Fruit fly (Drosophila melanogaster) whole organism, embryonic: Measurements from ENCODE around the gene CG31174.
A peak's percentile ranks its signal among the peaks of the same experiment; 100 is the strongest.

Experiments
- Asciz ChIP-seq: fragments of 200-800 bp; sonication (Bioruptor generic); optimal IDR thresholded peaks from 2 replicates; lab custom pipeline; 2017; ENCODE audit warnings: missing biosample characterization, mild to moderate bottlenecking, missing genetic modification characterization, missing genetic modification reagents
- CG11093 ChIP-seq: fragments of 200-800 bp; sonication (Bioruptor generic); IDR thresholded peaks from 3 replicates; pipeline ENCODE4 v1.3.6; 2022; ENCODE audit warnings: missing biosample characterization, missing genetic modification characterization
- CG11247 ChIP-seq: fragments of 200-800 bp; sonication (Bioruptor generic); IDR thresholded peaks from 2 replicates; pipeline ENCODE4 v1.3.6; 2022; ENCODE audit warnings: missing biosample characterization, missing genetic modification characterization
- CG11456 ChIP-seq: fragments of 200-800 bp; sonication (Bioruptor generic); IDR thresholded peaks from 3 replicates; pipeline ENCODE4 v1.3.6; 2022; ENCODE audit warnings: missing biosample characterization, missing genetic modification characterization
- CG11695 ChIP-seq: fragments of 200-800 bp; sonication (Bioruptor generic); IDR thresholded peaks from 3 replicates; pipeline ENCODE4 v1.3.6; 2022; ENCODE audit warnings: missing biosample characterization, missing genetic modification characterization
- CG14860 ChIP-seq: fragments of 200-800 bp; sonication (Bioruptor generic); IDR thresholded peaks from 3 replicates; pipeline ENCODE4 v1.3.6; 2022; ENCODE audit warnings: missing biosample characterization, missing genetic modification characterization; ENCODE audit not compliant: partially characterized antibody
- CG15696 ChIP-seq: fragments of 200-800 bp; sonication (Bioruptor generic); optimal IDR thresholded peaks from 2 replicates; lab custom pipeline; 2019; ENCODE audit warnings: missing biosample characterization, mild to moderate bottlenecking, missing genetic modification characterization, moderate library complexity
- CG17328 ChIP-seq: fragments of 200-800 bp; sonication (Bioruptor generic); IDR thresholded peaks from 2 replicates; pipeline ENCODE4 v1.3.6; 2022; ENCODE audit warnings: missing biosample characterization, missing genetic modification characterization
- CG17359 ChIP-seq: fragments of 200-800 bp; sonication (Bioruptor generic); optimal IDR thresholded peaks from 3 replicates; lab custom pipeline; 2018; ENCODE audit warnings: missing biosample characterization, mild to moderate bottlenecking, missing genetic modification characterization, moderate library complexity
- CG30020 ChIP-seq: fragments of 200-800 bp; optimal IDR thresholded peaks from 2 replicates; lab custom pipeline; 2019; ENCODE audit warnings: missing biosample characterization, mild to moderate bottlenecking, missing genetic modification characterization, moderate library complexity
- CG31365 ChIP-seq: fragments of 200-800 bp; sonication (Bioruptor generic); optimal IDR thresholded peaks from 2 replicates; lab custom pipeline; 2018; ENCODE audit warnings: missing biosample characterization, mild to moderate bottlenecking, missing genetic modification characterization
- CG3407 ChIP-seq: fragments of 200-800 bp; sonication (Bioruptor generic); optimal IDR thresholded peaks from 2 replicates; lab custom pipeline; 2018; ENCODE audit warnings: missing biosample characterization, mild to moderate bottlenecking, missing genetic modification characterization
- CG4707 ChIP-seq: fragments of 200-800 bp; sonication (Bioruptor generic); optimal IDR thresholded peaks from 2 replicates; lab custom pipeline; 2018; ENCODE audit warnings: missing biosample characterization, mild to moderate bottlenecking, missing genetic modification characterization, moderate library complexity
- CG6254 ChIP-seq: fragments of 200-800 bp; sonication (Bioruptor generic); optimal IDR thresholded peaks from 3 replicates; lab custom pipeline; 2017; ENCODE audit warnings: mild to moderate bottlenecking, missing biosample characterization, missing genetic modification reagents, missing genetic modification characterization
- Ets65A ChIP-seq: fragments of 200-800 bp; sonication (Bioruptor generic); peaks from one replicate; lab custom pipeline; 2016; ENCODE audit warnings: missing biosample characterization, missing genetic modification characterization
- Fer2 ChIP-seq: fragments of 200-800 bp; sonication (Bioruptor generic); optimal IDR thresholded peaks from 2 replicates; lab custom pipeline; 2018; ENCODE audit warnings: missing biosample characterization, mild to moderate bottlenecking, missing genetic modification characterization, moderate library complexity
- Gug ChIP-seq: fragments of 200-800 bp; sonication (Bioruptor generic); IDR thresholded peaks from 4 replicates; pipeline ENCODE4 v1.3.6; 2022; ENCODE audit warnings: missing biosample characterization, missing genetic modification characterization
- Hr78 ChIP-seq, 2 experiments: fragments of 200-800 bp in 1 of 2; fragments of >200 bp in 1 of 2; sonication (Bioruptor generic) in 1 of 2; optimal IDR thresholded peaks; 2 replicates each; lab custom pipeline; 2017 to 2019; ENCODE audit warnings: missing biosample characterization in 2 of 2, missing genetic modification characterization in 2 of 2, mild to moderate bottlenecking in 1 of 2, moderate library complexity in 1 of 2
- Lim3 ChIP-seq: fragments of 200-800 bp; sonication (Bioruptor generic); IDR thresholded peaks from 2 replicates; pipeline ENCODE4 v1.3.6; 2022; ENCODE audit warnings: missing biosample characterization, missing genetic modification characterization
- Med ChIP-seq: fragments of 200-800 bp; sonication (Bioruptor generic); peaks from one replicate; lab custom pipeline; 2016; ENCODE audit warnings: missing biosample characterization, missing genetic modification characterization, mild to moderate bottlenecking, inconsistent platforms, moderate library complexity
- Meics ChIP-seq: fragments of 200-800 bp; sonication (Bioruptor generic); optimal IDR thresholded peaks from 2 replicates; lab custom pipeline; 2017; ENCODE audit warnings: missing biosample characterization, mild to moderate bottlenecking, missing genetic modification characterization
- NfI ChIP-seq: fragments of 200-800 bp; sonication (Bioruptor generic); optimal IDR thresholded peaks from 3 replicates; lab custom pipeline; 2018; ENCODE audit warnings: missing biosample characterization, mild to moderate bottlenecking, missing genetic modification characterization, moderate library complexity
- Rfx ChIP-seq: fragments of 200-800 bp; sonication (Bioruptor generic); IDR thresholded peaks from 2 replicates; pipeline ENCODE4 v1.3.6; 2022; ENCODE audit warnings: missing biosample characterization, missing genetic modification characterization
- Side ChIP-seq: fragments of 200-800 bp; sonication (Bioruptor generic); optimal IDR thresholded peaks from 2 replicates; lab custom pipeline; 2016; ENCODE audit warnings: missing biosample characterization, missing genetic modification characterization
- Spps ChIP-seq: fragments of 200-800 bp; sonication (Bioruptor generic); optimal IDR thresholded peaks from 2 replicates; lab custom pipeline; 2018; ENCODE audit warnings: missing biosample characterization, mild to moderate bottlenecking, missing genetic modification characterization
- Sry-β ChIP-seq: fragments of 200-800 bp; sonication (Bioruptor generic); optimal IDR thresholded peaks from 2 replicates; lab custom pipeline; 2018; ENCODE audit warnings: missing biosample characterization, mild to moderate bottlenecking, missing genetic modification characterization, moderate library complexity
- Taf1 ChIP-seq: fragments of 200-800 bp; sonication (Bioruptor generic); IDR thresholded peaks from 2 replicates; pipeline ENCODE4 v1.3.6; 2022; ENCODE audit warnings: missing biosample characterization, missing genetic modification characterization
- Usf ChIP-seq: fragments of 200-800 bp; sonication (Bioruptor generic); optimal IDR thresholded peaks from 2 replicates; lab custom pipeline; 2017; ENCODE audit warnings: missing genotype, missing biosample characterization, missing genetic modification characterization
- ara ChIP-seq: fragments of 200-800 bp; sonication (Bioruptor generic); IDR thresholded peaks from 2 replicates; pipeline ENCODE4 v1.3.6; 2022; ENCODE audit warnings: missing biosample characterization, missing genetic modification characterization
- bsh ChIP-seq, 2 experiments: fragments of 200-800 bp; sonication (Bioruptor generic); optimal IDR thresholded peaks; 2 replicates each; lab custom pipeline; 2017 to 2018; ENCODE audit warnings: mild to moderate bottlenecking in 2 of 2, missing biosample characterization in 2 of 2, missing genetic modification characterization in 2 of 2, moderate library complexity in 1 of 2
- btn ChIP-seq: fragments of 200-800 bp; sonication (Bioruptor generic); optimal IDR thresholded peaks from 2 replicates; lab custom pipeline; 2016; ENCODE audit warnings: missing biosample characterization, missing genetic modification characterization
- cg ChIP-seq: fragments of 200-800 bp; sonication (Bioruptor generic); optimal IDR thresholded peaks from 3 replicates; lab custom pipeline; 2019; ENCODE audit warnings: missing biosample characterization, mild to moderate bottlenecking, missing genetic modification characterization, moderate library complexity
- crc ChIP-seq: fragments of 200-800 bp; sonication (Bioruptor generic); optimal IDR thresholded peaks from 2 replicates; lab custom pipeline; 2016; ENCODE audit warnings: missing biosample characterization, missing genetic modification characterization
- exex ChIP-seq: fragments of 200-800 bp; sonication (Bioruptor generic); optimal IDR thresholded peaks from 4 replicates; lab custom pipeline; 2018; ENCODE audit warnings: missing biosample characterization, mild to moderate bottlenecking, missing genetic modification characterization, moderate library complexity
- inv ChIP-seq: fragments of 200-800 bp; sonication (Bioruptor generic); IDR thresholded peaks from 2 replicates; pipeline ENCODE4 v1.3.6; 2022; ENCODE audit warnings: missing biosample characterization, missing genetic modification characterization; ENCODE audit not compliant: partially characterized antibody
- jigr1 ChIP-seq: fragments of 200-800 bp; sonication (Bioruptor generic); IDR thresholded peaks from 3 replicates; pipeline ENCODE4 v1.3.6; 2022; ENCODE audit warnings: missing biosample characterization, missing genetic modification characterization
- jing ChIP-seq: fragments of 200-800 bp; sonication (Bioruptor generic); optimal IDR thresholded peaks from 2 replicates; lab custom pipeline; 2018; ENCODE audit warnings: missing biosample characterization, mild to moderate bottlenecking, missing genetic modification characterization
- lilli ChIP-seq: fragments of 200-800 bp; sonication (Bioruptor generic); optimal IDR thresholded peaks from 3 replicates; lab custom pipeline; 2016; ENCODE audit warnings: missing biosample characterization, missing genetic modification characterization
- nau ChIP-seq: fragments of 200-800 bp; sonication (Bioruptor generic); optimal IDR thresholded peaks from 3 replicates; lab custom pipeline; 2017; ENCODE audit warnings: missing biosample characterization, mild to moderate bottlenecking, missing genetic modification characterization, missing genetic modification reagents
- org-1 ChIP-seq: fragments of 200-800 bp; sonication (Bioruptor generic); optimal IDR thresholded peaks from 2 replicates; lab custom pipeline; 2017; ENCODE audit warnings: missing biosample characterization, missing genetic modification characterization
- phol ChIP-seq: fragments of 200-800 bp; sonication (Bioruptor generic); optimal IDR thresholded peaks from 3 replicates; lab custom pipeline; 2018; ENCODE audit warnings: missing biosample characterization, mild to moderate bottlenecking, missing genetic modification characterization, moderate library complexity
- pnt ChIP-seq: fragments of 200-800 bp; sonication (Bioruptor generic); optimal IDR thresholded peaks from 3 replicates; lab custom pipeline; 2016; ENCODE audit warnings: missing biosample characterization, missing genetic modification characterization
- psq ChIP-seq: fragments of 200-800 bp; sonication (Bioruptor generic); optimal IDR thresholded peaks from 2 replicates; lab custom pipeline; 2017; ENCODE audit warnings: missing biosample characterization, missing genetic modification characterization
- sc ChIP-seq, 3 experiments: fragments of >200 bp in 2 of 3; fragments of 200-800 bp in 1 of 3; sonication (Bioruptor generic) in 1 of 3; optimal IDR thresholded peaks; 2 replicates in 2 of 3; 3 replicates in 1 of 3; lab custom pipeline; 2017; ENCODE audit warnings: mild to moderate bottlenecking in 1 of 3, missing biosample characterization in 1 of 3, missing genetic modification characterization in 1 of 3, missing genetic modification reagents in 1 of 3
- sima ChIP-seq: fragments of 200-800 bp; sonication (Bioruptor generic); optimal IDR thresholded peaks from 2 replicates; lab custom pipeline; 2016; ENCODE audit warnings: missing biosample characterization, missing genetic modification characterization
- sna ChIP-seq: fragments of 200-800 bp; sonication (Bioruptor generic); IDR thresholded peaks from 2 replicates; pipeline ENCODE4 v1.3.6; 2022; ENCODE audit warnings: missing biosample characterization, missing genetic modification characterization; ENCODE audit not compliant: partially characterized antibody
- tin ChIP-seq: fragments of 200-800 bp; sonication (Bioruptor generic); optimal IDR thresholded peaks from 3 replicates; lab custom pipeline; 2016; ENCODE audit warnings: missing biosample characterization, missing genetic modification characterization
- tx ChIP-seq: fragments of 200-800 bp; sonication (Bioruptor generic); optimal IDR thresholded peaks from 2 replicates; lab custom pipeline; 2016; ENCODE audit warnings: missing biosample characterization, missing genetic modification characterization
- zf30C ChIP-seq: fragments of 200-800 bp; sonication (Bioruptor generic); optimal IDR thresholded peaks from 3 replicates; lab custom pipeline; 2018; ENCODE audit warnings: missing biosample characterization, mild to moderate bottlenecking, missing genetic modification characterization

CG31174 gene

DNA sequence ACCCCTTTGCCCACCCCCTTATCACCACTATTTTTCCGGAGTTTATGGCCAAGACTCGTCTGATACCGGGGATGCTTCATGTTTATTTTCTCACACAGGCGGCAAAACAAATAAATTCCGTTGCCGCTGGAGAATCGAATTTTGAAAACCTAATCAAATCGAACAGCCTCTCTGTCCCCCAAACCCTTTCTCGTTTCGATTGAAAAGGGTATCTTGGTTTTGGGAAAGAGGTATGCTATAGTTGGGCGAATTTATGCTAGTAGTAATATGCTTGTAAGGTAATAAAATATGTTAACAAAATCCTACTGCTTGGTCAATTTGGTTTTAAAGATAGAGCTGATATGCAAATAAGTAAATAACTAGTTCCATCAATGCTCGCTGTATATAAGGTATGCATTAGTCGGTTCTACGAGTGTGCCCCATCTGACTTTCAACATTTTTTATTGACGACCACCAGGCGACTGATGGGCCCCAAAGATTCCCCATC lies 41.2 kb downstream of the CG31174 start (continued):
- TF ChIP-seq Usf (GFP tag; lab: Kevin White, UChicago) (peak; percentile 60), CG11695 (GFP tag; lab: Robert Waterston, UW) (no peak), psq (GFP tag; lab: Kevin White, UChicago) (no peak), btn (GFP tag; lab: Kevin White, UChicago) (peak; percentile 82), tin (GFP tag; lab: Kevin White, UChicago) (peak; percentile 60), Lim3 (GFP tag; lab: Robert Waterston, UW) (0 out of 2 replicates have a peak, but pooled peaks have one; percentile 23), CG17359 (tag; lab: Kevin White, UChicago) (peak; percentile 65), zf30C (no peak), sna (GFP tag; lab: Robert Waterston, UW) (no peak), Asciz (GFP tag; lab: Kevin White, UChicago) (peak; percentile 60), crc (GFP tag; lab: Kevin White, UChicago) (peak; percentile 57), CG11456 (GFP tag; lab: Robert Waterston, UW) (no peak), CG31365 (tag; lab: Kevin White, UChicago) (peak; percentile 7), Gug (GFP tag; lab: Robert Waterston, UW) (peak; percentile 62; the same call in 3 of the 4 replicates), lilli (GFP tag; lab: Kevin White, UChicago) (peak; percentile 70), CG30020 (peak; percentile 23), CG15696 (tag; lab: Kevin White, UChicago) (peak; percentile 63), CG3407 (GFP tag; lab: Kevin White, UChicago) (peak; percentile 50), Side (peak; percentile 76), Meics (no peak), inv (GFP tag; lab: Robert Waterston, UW) (no peak), Spps (tag; lab: Kevin White, UChicago) (peak; percentile 83), bsh (GFP tag; optimal IDR thresholded peaks at IDR 0.05; lab: Kevin White, UChicago) (peak in 1 of 2 experiments; percentile 95), Hr78 (GFP tag; optimal IDR thresholded peaks at IDR 0.05; lab: Kevin White, UChicago) (peak in 1 of 2 experiments; percentile 36), Rfx (GFP tag; lab: Robert Waterston, UW) (peak; percentile 27; the same call in 1 of the 2 replicates), Fer2 (tag; lab: Kevin White, UChicago) (no peak), CG14860 (GFP tag; lab: Robert Waterston, UW) (peak; percentile 42; the same call in 1 of the 3 replicates), Taf1 (GFP tag; lab: Robert Waterston, UW) (no peak), Sry-β (no peak), CG6254 (peak; percentile 69), org-1 (GFP tag; lab: Kevin White, UChicago) (peak; percentile 21), phol (tag; lab: Kevin White, UChicago) (peak; percentile 87), exex (tag; lab: Kevin White, UChicago) (no peak), nau (GFP tag; lab: Kevin White, UChicago) (peak; percentile 26), cg (GFP tag; lab: Kevin White, UChicago) (no peak), pnt (peak; percentile 85), ara (GFP tag; lab: Robert Waterston, UW) (peak; percentile 84), Med (GFP tag; lab: Kevin White, UChicago) (peak; percentile 94), CG17328 (GFP tag; lab: Robert Waterston, UW) (peak; percentile 91), NfI (GFP tag; lab: Kevin White, UChicago) (peak; percentile 28), CG4707 (GFP tag; lab: Kevin White, UChicago) (peak; percentile 74), sima (peak; percentile 2), jigr1 (GFP tag; lab: Robert Waterston, UW) (peak; percentile 67; the same call in 2 of the 3 replicates), sc (optimal IDR thresholded peaks at IDR 0.05; lab: Kevin White, UChicago) (no peak), sc (GFP tag; optimal IDR thresholded peaks at IDR 0.05; lab: Kevin White, UChicago) (peak; percentile 78), Ets65A (GFP tag; lab: Kevin White, UChicago) (peak; percentile 93), jing (GFP tag; lab: Kevin White, UChicago) (peak; percentile 71), tx (GFP tag; lab: Kevin White, UChicago) (peak; percentile 80), CG11247 (peak; percentile 48), CG11093 (GFP tag; lab: Robert Waterston, UW) (peak; percentile 71; the same call in 2 of the 3 replicates)
